Worm (Caenorhabditis elegans) whole organism, L2 larva: ENCODE results near the gene srr-6.

Experiments used
- F13H6.1 ChIP-seq: sonication (generic microtip); optimal IDR thresholded peaks from 2 replicates; lab custom pipeline; 2016; ENCODE audit warnings: missing genetic modification characterization, missing compliant biosample characterization
- R02D3.7 ChIP-seq: fragments of 150-350 bp; optimal IDR thresholded peaks from 2 replicates; lab custom pipeline; 2014; ENCODE audit warnings: missing biosample characterization, missing genetic modification characterization
- Y55F3AM.14 ChIP-seq: fragments of 200-800 bp; sonication (Bioruptor generic); optimal IDR thresholded peaks from 2 replicates; lab custom pipeline; 2018; ENCODE audit warnings: mild to moderate bottlenecking, missing genetic modification characterization, missing compliant biosample characterization
- alr-1 ChIP-seq: fragments of 150-350 bp; optimal IDR thresholded peaks from 2 replicates; lab custom pipeline; 2014; ENCODE audit warnings: missing biosample characterization, missing genetic modification characterization
- aly-2 ChIP-seq: fragments of 150-350 bp; optimal IDR thresholded peaks from 2 replicates; lab custom pipeline; 2014; ENCODE audit warnings: missing biosample characterization, missing genetic modification characterization
- blmp-1 ChIP-seq: sonication (generic microtip); optimal IDR thresholded peaks from 2 replicates; lab custom pipeline; 2017; ENCODE audit warnings: missing genetic modification characterization, mild to moderate bottlenecking, missing compliant biosample characterization, antibody characterized with exemption, moderate library complexity; ENCODE audit not compliant: insufficient read depth
- ceh-16 ChIP-seq: fragments of 150-350 bp; optimal IDR thresholded peaks from 2 replicates; lab custom pipeline; 2014; ENCODE audit warnings: missing biosample characterization, missing genetic modification characterization
- ceh-82 ChIP-seq: fragments of 150-350 bp; optimal IDR thresholded peaks from 2 replicates; lab custom pipeline; 2014; ENCODE audit warnings: missing biosample characterization, missing genetic modification characterization
- crh-2 ChIP-seq: sonication (generic microtip); optimal IDR thresholded peaks from 2 replicates; lab custom pipeline; 2017; ENCODE audit warnings: missing biosample characterization, missing genetic modification characterization
- dmd-4 ChIP-seq: sonication (generic microtip); optimal IDR thresholded peaks from 2 replicates; lab custom pipeline; 2017; ENCODE audit warnings: missing biosample characterization, missing genetic modification characterization
- elt-1 ChIP-seq: fragments of 150-350 bp; optimal IDR thresholded peaks from 2 replicates; lab custom pipeline; 2014; ENCODE audit warnings: missing biosample characterization, missing genetic modification characterization
- elt-3 ChIP-seq: sonication (generic microtip); optimal IDR thresholded peaks from 2 replicates; lab custom pipeline; 2017; ENCODE audit warnings: missing biosample characterization, missing genetic modification characterization
- fos-1 ChIP-seq: fragments of 150-350 bp; optimal IDR thresholded peaks from 2 replicates; lab custom pipeline; 2014; ENCODE audit warnings: missing biosample characterization, missing genetic modification characterization
- gmeb-1 ChIP-seq: fragments of 150-350 bp; optimal IDR thresholded peaks from 2 replicates; lab custom pipeline; 2014; ENCODE audit warnings: missing biosample characterization, missing genetic modification characterization
- lin-13 ChIP-seq: fragments of 150-350 bp; optimal IDR thresholded peaks from 2 replicates; lab custom pipeline; 2014; ENCODE audit warnings: missing biosample characterization, missing genetic modification reagents, missing genetic modification characterization
- lin-39 ChIP-seq: fragments of 150-350 bp; optimal IDR thresholded peaks from 2 replicates; lab custom pipeline; 2014; ENCODE audit warnings: missing biosample characterization, missing genetic modification reagents, missing genetic modification characterization
- mbf-1 ChIP-seq: sonication (generic microtip); optimal IDR thresholded peaks from 2 replicates; lab custom pipeline; 2017; ENCODE audit warnings: missing biosample characterization, missing genetic modification characterization
- nhr-10 ChIP-seq: sonication (generic microtip); optimal IDR thresholded peaks from 2 replicates; lab custom pipeline; 2017; ENCODE audit warnings: missing biosample characterization, missing genetic modification characterization
- nhr-11 ChIP-seq: fragments of 150-350 bp; optimal IDR thresholded peaks from 2 replicates; lab custom pipeline; 2014; ENCODE audit warnings: missing biosample characterization, missing genetic modification characterization
- nhr-12 ChIP-seq: fragments of 150-350 bp; optimal IDR thresholded peaks from 2 replicates; lab custom pipeline; 2014; ENCODE audit warnings: missing biosample characterization, missing genetic modification characterization
- nhr-129 ChIP-seq: fragments of 150-350 bp; optimal IDR thresholded peaks from 2 replicates; lab custom pipeline; 2014; ENCODE audit warnings: missing biosample characterization, missing genetic modification characterization
- nhr-21 ChIP-seq: fragments of 150-350 bp; optimal IDR thresholded peaks from 2 replicates; lab custom pipeline; 2014; ENCODE audit warnings: missing biosample characterization, missing genetic modification characterization
- nhr-23 ChIP-seq: fragments of 150-350 bp; optimal IDR thresholded peaks from 2 replicates; lab custom pipeline; 2014; ENCODE audit warnings: missing biosample characterization, missing genetic modification reagents, missing genetic modification characterization
- nhr-6 ChIP-seq: fragments of 150-350 bp; optimal IDR thresholded peaks from 2 replicates; lab custom pipeline; 2014; ENCODE audit warnings: missing biosample characterization, missing genetic modification characterization
- nhr-77 ChIP-seq: fragments of 150-350 bp; optimal IDR thresholded peaks from 2 replicates; lab custom pipeline; 2014; ENCODE audit warnings: missing biosample characterization, missing genetic modification characterization
- peb-1 ChIP-seq: fragments of 150-350 bp; optimal IDR thresholded peaks from 2 replicates; lab custom pipeline; 2014; ENCODE audit warnings: missing biosample characterization, missing genetic modification characterization
- sem-4 ChIP-seq: fragments of 150-350 bp; optimal IDR thresholded peaks from 2 replicates; lab custom pipeline; 2014; ENCODE audit warnings: missing biosample characterization, missing genetic modification reagents, missing genetic modification characterization
- skn-1 ChIP-seq: sonication (generic microtip); optimal IDR thresholded peaks from 2 replicates; lab custom pipeline; 2017; ENCODE audit warnings: missing biosample characterization, missing genetic modification characterization
- snpc-4 ChIP-seq: fragments of 150-350 bp; optimal IDR thresholded peaks from 2 replicates; lab custom pipeline; 2014; ENCODE audit warnings: missing biosample characterization, missing genetic modification characterization
- unc-55 ChIP-seq: fragments of 150-350 bp; sonication (generic microtip); optimal IDR thresholded peaks from 3 replicates; lab custom pipeline; 2014; ENCODE audit warnings: missing biosample characterization, missing genetic modification reagents, missing genetic modification characterization
- unc-62 ChIP-seq: fragments of 150-350 bp; optimal IDR thresholded peaks from 2 replicates; lab custom pipeline; 2014; ENCODE audit warnings: missing biosample characterization, missing genetic modification reagents, missing genetic modification characterization
- ztf-1 ChIP-seq: fragments of 200-800 bp; sonication (Bioruptor generic); conservative IDR thresholded peaks from 2 replicates; pipeline ENCODE4 v1.3.6; 2022; ENCODE audit warnings: missing genetic modification characterization, missing compliant biosample characterization
- ztf-4 ChIP-seq: fragments of 150-350 bp; optimal IDR thresholded peaks from 2 replicates; lab custom pipeline; 2014; ENCODE audit warnings: missing biosample characterization, missing genetic modification characterization

Gene srr-6

DNA sequence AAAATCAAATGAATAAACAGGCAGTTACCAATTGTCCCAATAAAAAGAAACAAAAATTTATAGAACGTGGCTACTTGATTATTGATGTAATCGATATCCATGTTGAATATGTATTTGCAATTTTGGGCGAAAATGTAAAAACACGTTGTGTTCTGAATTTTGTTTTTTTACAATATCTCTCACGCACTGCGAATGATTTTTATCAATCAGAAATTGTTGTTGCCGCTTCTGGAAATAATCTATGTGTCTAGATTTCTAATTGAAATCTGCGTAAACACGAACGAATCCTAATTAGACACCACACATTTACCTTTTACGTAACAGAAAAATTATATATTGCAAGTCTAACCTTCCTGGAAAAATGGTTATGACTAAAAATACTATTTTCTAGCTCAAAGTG, 29.5 kb upstream of the srr-6 start, which contains the start of gene srsx-13:
Gene srsx-13, minus strand, starts transcription at position 101 of the 400 bp plus-strand sequence.
- TF ChIP-seq peb-1: no peak

DNA sequence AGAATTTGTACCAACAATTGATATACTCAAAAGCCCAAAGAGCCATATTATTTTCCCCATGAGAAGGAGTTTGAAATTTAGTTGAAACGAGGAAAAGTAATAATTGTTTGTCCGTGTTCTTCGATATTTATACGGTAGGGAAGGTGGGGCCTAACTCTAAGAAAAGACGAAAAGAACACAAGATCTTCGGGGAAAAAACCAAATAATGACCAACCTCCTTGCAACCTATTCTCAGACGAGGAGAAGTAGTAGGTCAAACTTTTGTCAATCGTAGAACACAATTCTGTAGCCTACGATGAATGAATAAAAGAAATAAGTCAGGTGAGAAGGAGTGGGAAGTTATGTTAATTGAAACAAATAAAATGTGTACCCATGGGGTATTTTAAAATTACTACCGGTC, 25.5 kb upstream of the srr-6 start, which contains the start of gene ncx-8:
Gene ncx-8, minus strand, starts transcription at position 101 of the 400 bp plus-strand sequence.
- TF ChIP-seq peb-1: no peak
- TF ChIP-seq nhr-77 (tag; lab: Kevin White, UChicago): no peak
- no peak for TF ChIP-seq ceh-82 (tag; lab: Kevin White, UChicago)
- no peak for TF ChIP-seq sem-4 (tag; lab: Kevin White, UChicago)

DNA sequence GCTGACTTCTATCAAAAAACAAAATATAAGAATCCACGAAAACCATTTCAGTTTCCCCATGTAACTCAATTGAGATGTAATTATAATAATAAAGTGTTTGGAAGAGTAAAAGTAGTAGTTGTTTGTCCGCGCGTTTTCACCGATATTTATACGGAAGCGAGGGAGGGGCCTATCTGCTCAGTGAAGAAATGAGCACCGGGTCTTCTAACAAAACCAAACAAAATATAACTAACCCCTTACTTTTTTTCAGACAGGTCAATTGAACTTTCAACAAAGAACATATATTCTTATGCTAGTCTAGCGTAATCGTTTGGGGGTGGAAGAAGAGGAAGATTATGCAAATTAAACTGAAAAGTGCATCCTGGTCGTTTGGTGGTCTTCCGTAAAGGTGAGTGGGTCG, 17.4 kb upstream of the srr-6 start, which contains the start of gene ncx-9:
Gene ncx-9, minus strand, starts transcription at position 101 of the 400 bp plus-strand sequence.
- TF ChIP-seq ztf-1 (no peak), dmd-4 (no peak), elt-3 (tag; lab: Kevin White, UChicago) (no peak), unc-55 (GFP tag; lab: Kevin White, UChicago) (no peak), lin-39 (no peak), nhr-129 (tag; lab: Kevin White, UChicago) (no peak), gmeb-1 (tag; lab: Kevin White, UChicago) (no peak), snpc-4 (no peak), ceh-16 (tag; lab: Kevin White, UChicago) (no peak), mbf-1 (tag; lab: Kevin White, UChicago) (no peak), sem-4 (tag; lab: Kevin White, UChicago) (no peak), blmp-1 (tag; lab: Kevin White, UChicago) (no peak), lin-13 (GFP tag; lab: Kevin White, UChicago) (no peak), fos-1 (tag; lab: Kevin White, UChicago) (no peak), crh-2 (tag; lab: Kevin White, UChicago) (no peak), F13H6.1 (no peak), nhr-23 (tag; lab: Kevin White, UChicago) (no peak), nhr-11 (tag; lab: Kevin White, UChicago) (no peak)

DNA sequence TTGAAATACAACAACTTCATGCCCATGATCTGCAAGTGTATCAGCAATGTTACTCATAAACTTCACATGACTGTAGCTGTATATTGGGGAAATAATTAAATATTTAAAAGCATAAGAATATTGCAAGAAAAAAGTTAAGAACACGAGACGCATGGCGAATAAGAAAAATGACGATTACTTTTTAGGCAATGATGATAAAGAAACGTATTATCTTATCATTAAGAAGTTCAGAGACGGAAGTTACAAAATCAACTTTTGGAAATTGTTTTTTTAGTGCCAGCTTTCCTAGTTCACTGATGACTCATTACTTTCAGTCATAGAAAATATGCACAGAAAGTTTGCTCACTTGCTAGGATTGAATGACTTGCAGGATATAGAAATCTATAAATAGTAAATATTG, 12.2 kb upstream of the srr-6 start, which contains the start of gene ugt-7:
Gene ugt-7, minus strand, starts transcription at position 161 of the 400 bp plus-strand sequence.
- TF ChIP-seq fos-1 (tag; lab: Kevin White, UChicago) (peak; percentile 66), sem-4 (tag; lab: Kevin White, UChicago) (no peak)

DNA sequence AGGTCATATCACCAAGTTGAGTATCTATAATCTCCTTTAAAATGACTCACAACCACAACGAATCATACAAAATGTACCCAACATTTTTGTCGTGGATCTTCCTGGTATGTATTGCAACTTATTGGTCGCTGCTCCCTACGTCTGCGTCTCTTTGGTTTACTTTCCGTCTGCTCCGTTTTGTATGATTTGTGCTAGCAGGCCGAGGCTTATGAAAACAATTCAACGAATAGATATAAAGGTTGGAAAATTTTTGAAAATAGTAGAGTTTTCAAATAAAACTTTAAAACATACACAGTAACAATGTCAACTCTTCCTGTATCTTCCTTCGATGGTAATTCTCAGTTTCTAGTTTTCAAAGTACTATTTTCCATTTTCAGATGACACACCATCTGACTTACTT, 11.2 kb upstream of the srr-6 start, which contains the start of gene srr-8:
Gene srr-8, plus strand, starts transcription at position 301 of the 400 bp plus-strand sequence.
- TF ChIP-seq skn-1 (no peak), R02D3.7 (tag; lab: Kevin White, UChicago) (no peak), crh-2 (tag; lab: Kevin White, UChicago) (no peak), unc-55 (GFP tag; lab: Kevin White, UChicago) (no peak), nhr-10 (tag; lab: Kevin White, UChicago) (no peak), aly-2 (tag; lab: Kevin White, UChicago) (no peak), ceh-16 (tag; lab: Kevin White, UChicago) (no peak), nhr-11 (tag; lab: Kevin White, UChicago) (no peak), nhr-77 (tag; lab: Kevin White, UChicago) (no peak), unc-62 (no peak), nhr-6 (no peak)

DNA sequence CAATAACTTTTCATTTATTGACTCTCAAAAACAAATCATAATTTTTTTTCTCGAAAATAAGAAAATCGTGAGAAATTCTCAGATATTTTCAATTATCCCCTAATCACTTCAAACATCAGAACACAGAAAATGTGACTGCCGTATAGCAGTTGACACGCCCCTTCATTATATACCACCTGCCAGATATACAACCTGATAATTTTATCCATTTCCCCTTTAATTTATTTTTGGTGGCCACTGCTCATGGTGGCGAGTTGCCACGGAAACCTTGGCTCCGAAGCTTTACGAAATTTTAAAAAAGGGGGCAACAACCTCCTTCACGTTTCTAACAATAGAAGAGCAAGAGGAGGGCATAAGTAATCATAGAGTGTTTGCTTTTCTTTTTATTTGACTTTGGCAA, 4.1 kb downstream of the srr-6 start:
- no peak for TF ChIP-seq dmd-4
- TF ChIP-seq nhr-23 (tag; lab: Kevin White, UChicago): no peak
- no peak for TF ChIP-seq R02D3.7 (tag; lab: Kevin White, UChicago)
- no peak for TF ChIP-seq nhr-77 (tag; lab: Kevin White, UChicago)
- no peak for TF ChIP-seq fos-1 (tag; lab: Kevin White, UChicago)
- TF ChIP-seq ztf-4 (tag; lab: Kevin White, UChicago): no peak
- TF ChIP-seq alr-1 (tag; lab: Kevin White, UChicago): no peak
- no peak for TF ChIP-seq nhr-21 (tag; lab: Kevin White, UChicago)
- no peak for TF ChIP-seq Y55F3AM.14
- TF ChIP-seq nhr-11 (tag; lab: Kevin White, UChicago): no peak
- no peak for TF ChIP-seq skn-1
- no peak for TF ChIP-seq elt-1 (tag; lab: Kevin White, UChicago)
- TF ChIP-seq nhr-12 (tag; lab: Kevin White, UChicago): no peak
- TF ChIP-seq F13H6.1: no peak
- no peak for TF ChIP-seq unc-62
- no peak for TF ChIP-seq lin-13 (GFP tag; lab: Kevin White, UChicago)
- TF ChIP-seq, all 48 proteins: peak for 0
